Worm (Caenorhabditis elegans) whole organism, early embryonic: ENCODE measurements around the gene isp-1.

Source experiments
- B0310.2 ChIP-seq: sonication (generic microtip); optimal IDR thresholded peaks from 2 replicates; lab custom pipeline; 2016; ENCODE audit warnings: mild to moderate bottlenecking, missing genetic modification characterization, missing compliant biosample characterization
- F13C5.2 ChIP-seq: sonication (generic microtip); optimal IDR thresholded peaks from 2 replicates; lab custom pipeline; 2017; ENCODE audit warnings: mild to moderate bottlenecking, missing genetic modification characterization, inconsistent platforms, missing compliant biosample characterization
- aly-1 ChIP-seq: sonication (generic microtip); optimal IDR thresholded peaks from 2 replicates; lab custom pipeline; 2016; ENCODE audit warnings: missing genetic modification characterization, missing compliant biosample characterization
- ama-1 ChIP-seq: fragments of 150-350 bp; optimal IDR thresholded peaks from 2 replicates; lab custom pipeline; 2014
- ceh-13 ChIP-seq: fragments of 200-800 bp; sonication (Bioruptor generic); optimal IDR thresholded peaks from 2 replicates; lab custom pipeline; 2018; ENCODE audit warnings: mild to moderate bottlenecking, missing genetic modification characterization, missing compliant biosample characterization
- ceh-36 ChIP-seq: sonication (generic microtip); optimal IDR thresholded peaks from 2 replicates; lab custom pipeline; 2016; ENCODE audit warnings: missing genetic modification characterization, inconsistent platforms, missing compliant biosample characterization
- ets-7 ChIP-seq: sonication (generic microtip); optimal IDR thresholded peaks from 2 replicates; lab custom pipeline; 2016; ENCODE audit warnings: missing genotype, missing genetic modification characterization, missing compliant biosample characterization
- flt-1 ChIP-seq: fragments of 200-800 bp; sonication (Bioruptor generic); IDR thresholded peaks from 2 replicates; pipeline ENCODE4 v1.3.6; 2022; ENCODE audit warnings: missing genetic modification characterization, missing compliant biosample characterization
- hmbx-1 ChIP-seq: sonication (generic microtip); optimal IDR thresholded peaks from 2 replicates; lab custom pipeline; 2016; ENCODE audit warnings: mild to moderate bottlenecking, missing genetic modification characterization, missing compliant biosample characterization
- hmg-4 ChIP-seq: fragments of 200-800 bp; sonication (Bioruptor generic); optimal IDR thresholded peaks from 2 replicates; lab custom pipeline; 2018; ENCODE audit warnings: mild to moderate bottlenecking, missing genetic modification characterization, missing compliant biosample characterization
- hnd-1 ChIP-seq: sonication (generic microtip); optimal IDR thresholded peaks from 2 replicates; lab custom pipeline; 2016; ENCODE audit warnings: missing genetic modification characterization, missing compliant biosample characterization
- pes-1 ChIP-seq: fragments of 200-800 bp; sonication (Bioruptor generic); IDR thresholded peaks from 2 replicates; pipeline ENCODE4 v1.3.6; 2022; ENCODE audit warnings: missing genetic modification reagents, missing genetic modification characterization, missing compliant biosample characterization
- scrt-1 ChIP-seq: fragments of 200-800 bp; sonication (Bioruptor generic); IDR thresholded peaks from 2 replicates; pipeline ENCODE4 v1.3.6; 2022; ENCODE audit warnings: missing genetic modification characterization, missing compliant biosample characterization
- sea-1 ChIP-seq: fragments of 200-800 bp; sonication (Bioruptor generic); conservative IDR thresholded peaks from 2 replicates; pipeline ENCODE4 v1.3.6; 2022; ENCODE audit warnings: missing genetic modification characterization, missing compliant biosample characterization
- tbx-11 ChIP-seq: fragments of 200-800 bp; sonication (Bioruptor generic); IDR thresholded peaks from 2 replicates; pipeline ENCODE4 v1.3.6; 2022; ENCODE audit warnings: missing genetic modification characterization, missing compliant biosample characterization
- tbx-37 ChIP-seq: fragments of 200-800 bp; sonication (Bioruptor generic); conservative IDR thresholded peaks from 2 replicates; pipeline ENCODE4 v1.3.6; 2022; ENCODE audit warnings: missing genetic modification reagents, missing genetic modification characterization, missing compliant biosample characterization
- tra-4 ChIP-seq: sonication (generic microtip); optimal IDR thresholded peaks from 2 replicates; lab custom pipeline; 2017; ENCODE audit warnings: missing genetic modification characterization, missing compliant biosample characterization

Gene isp-1

DNA sequence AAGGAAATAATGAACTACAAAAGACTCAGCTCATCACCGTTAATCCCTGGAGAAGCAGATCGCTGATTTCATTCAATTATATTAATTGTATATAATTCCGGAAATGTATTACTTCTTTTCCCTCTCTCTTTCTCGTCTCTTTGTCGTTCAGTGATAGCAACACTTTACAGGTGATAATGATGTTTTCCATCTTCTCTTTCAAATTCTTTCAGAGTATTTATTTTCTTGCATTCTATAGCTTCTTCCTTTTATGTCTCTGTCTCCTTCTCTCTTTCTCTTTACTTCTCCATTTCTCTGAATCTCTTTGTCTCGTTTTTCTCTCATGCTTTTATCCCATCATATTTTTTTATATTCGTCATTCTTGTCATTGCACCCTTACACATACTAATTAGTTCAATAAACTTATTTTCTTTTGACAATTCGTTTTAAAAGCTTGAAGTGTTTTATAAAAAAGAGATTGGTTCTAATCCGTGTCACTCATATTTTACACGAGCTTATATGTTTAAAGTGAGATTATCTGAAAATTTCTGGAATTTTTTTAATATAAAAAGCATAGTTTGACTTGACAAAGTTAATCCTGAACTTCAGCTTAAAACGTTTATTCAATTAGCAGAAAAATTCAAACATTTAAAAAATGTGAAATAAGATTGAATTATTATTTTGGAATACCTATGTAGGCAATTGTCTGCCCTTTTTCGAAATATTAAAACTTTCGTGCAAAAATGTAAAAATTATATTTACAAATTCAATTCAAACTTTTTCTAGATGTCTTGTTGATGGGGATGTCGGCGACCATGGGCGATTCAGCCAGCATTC is 7.1 kb upstream of the isp-1 start, which contains the start of gene pmk-2:
Gene pmk-2, plus strand, starts transcription at position 766 of the 816 bp plus-strand sequence.
- TF ChIP-seq tbx-11 (GFP tag; lab: Robert Waterston, UW) (no peak), hmbx-1 (tag; lab: Kevin White, UChicago) (no peak), flt-1 (GFP tag; lab: Robert Waterston, UW) (no peak)

DNA sequence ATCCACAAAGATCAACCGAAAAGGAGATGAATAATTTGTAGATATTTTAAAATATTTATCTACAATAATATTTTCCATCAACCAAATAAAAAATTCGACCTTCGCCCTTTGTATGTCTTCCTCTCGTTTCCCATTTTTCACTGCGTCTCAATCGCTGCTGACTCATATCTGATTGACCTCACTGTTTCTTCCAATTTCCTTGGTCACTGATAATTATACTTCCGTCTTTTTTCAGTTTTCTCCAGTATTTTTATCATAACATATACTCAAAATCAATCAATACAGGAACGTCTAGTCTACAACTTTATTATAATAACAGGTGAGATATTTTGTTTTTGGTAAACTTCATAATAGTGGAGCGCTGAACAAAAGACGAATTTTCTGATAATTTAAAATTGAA is 3.1 kb upstream of the isp-1 start, which contains the start of gene pmk-3:
Gene pmk-3, plus strand, starts transcription at position 236 of the 400 bp plus-strand sequence.
- TF ChIP-seq ets-7 (tag; lab: Kevin White, UChicago) (no peak), sea-1 (GFP tag; lab: Robert Waterston, UW) (no peak), hmg-4 (GFP tag; lab: Kevin White, UChicago) (no peak), scrt-1 (GFP tag; lab: Robert Waterston, UW) (no peak), tra-4 (tag; lab: Kevin White, UChicago) (no peak), aly-1 (tag; lab: Kevin White, UChicago) (no peak), hmbx-1 (tag; lab: Kevin White, UChicago) (no peak), tbx-11 (GFP tag; lab: Robert Waterston, UW) (no peak), B0310.2 (tag; lab: Kevin White, UChicago) (no peak)

DNA sequence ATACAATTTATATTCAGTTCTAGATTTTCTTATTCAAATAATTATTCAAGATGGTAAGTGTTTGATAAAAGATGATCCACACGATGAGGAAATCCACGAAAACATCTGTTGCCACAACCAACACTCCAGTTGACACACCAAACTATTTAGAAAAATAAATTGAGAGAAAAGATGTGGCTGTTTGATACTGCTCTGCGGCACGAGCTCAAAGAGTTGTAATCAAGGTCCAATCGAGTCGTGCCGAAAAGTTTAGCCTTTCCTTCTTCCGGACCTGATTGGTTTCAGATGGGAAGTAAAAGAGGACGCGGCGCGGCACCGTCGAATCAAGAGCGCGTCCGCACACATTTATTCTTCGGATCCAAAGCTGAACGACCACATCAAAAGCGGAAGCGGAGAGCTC is 693 bp upstream of the isp-1 start:
- TF ChIP-seq ets-7 (tag; lab: Kevin White, UChicago) (no peak), tra-4 (tag; lab: Kevin White, UChicago) (no peak), hnd-1 (no peak), tbx-11 (GFP tag; lab: Robert Waterston, UW) (no peak), F13C5.2 (tag; lab: Kevin White, UChicago) (no peak), ceh-13 (GFP tag; lab: Kevin White, UChicago) (no peak), aly-1 (tag; lab: Kevin White, UChicago) (no peak), tbx-37 (GFP tag; lab: Robert Waterston, UW) (no peak), scrt-1 (GFP tag; lab: Robert Waterston, UW) (no peak), flt-1 (GFP tag; lab: Robert Waterston, UW) (no peak)

DNA sequence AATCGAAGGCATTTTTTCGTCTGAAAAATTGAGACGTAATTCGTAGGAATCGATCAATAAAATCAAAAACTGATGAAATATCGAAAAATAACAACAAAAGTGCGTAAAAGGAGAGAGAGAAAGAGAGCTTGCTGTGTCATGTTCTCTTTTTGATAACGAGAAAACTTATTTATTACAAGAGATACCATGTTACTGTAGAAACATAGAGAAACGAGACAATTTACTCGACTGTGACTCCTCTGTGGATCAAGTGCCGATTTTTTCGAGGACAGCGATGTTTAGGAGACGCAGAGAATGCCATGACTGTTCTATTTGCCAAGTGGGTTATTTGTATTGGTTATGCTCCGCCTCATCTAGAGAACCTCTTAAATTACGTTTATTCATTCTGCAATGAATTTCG is 2.3 kb downstream of the isp-1 start, which contains the start of gene sph-1:
Gene sph-1, minus strand, starts transcription at position 23 of the 400 bp plus-strand sequence.
- no peak for TF ChIP-seq F13C5.2 (tag; lab: Kevin White, UChicago)
- TF ChIP-seq ets-7 (tag; lab: Kevin White, UChicago), result no peak

DNA sequence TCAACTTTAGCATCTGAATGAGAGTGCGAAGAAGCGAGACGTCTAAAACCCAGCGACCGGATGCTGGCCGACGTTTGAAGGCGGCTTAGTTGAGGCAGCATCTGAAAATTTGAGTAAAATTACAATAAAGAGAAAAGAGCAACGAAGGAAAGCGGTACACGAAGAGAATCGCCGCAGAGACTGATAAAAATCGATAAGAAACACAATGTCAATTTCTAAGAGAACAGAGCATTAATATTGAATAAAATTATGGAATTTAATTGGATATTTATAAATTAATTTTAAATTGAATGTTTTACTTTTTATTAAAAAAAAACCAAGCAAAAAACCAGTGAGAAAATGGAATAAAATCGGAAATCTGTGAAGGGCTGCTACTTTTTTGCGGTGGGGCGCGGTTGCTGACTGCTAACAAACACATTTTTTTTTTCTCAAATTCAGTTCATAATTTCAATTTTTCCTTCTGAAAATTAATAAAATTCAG is 5.7 kb downstream of the isp-1 start, which contains the start of the genes ndub-11 and moc-3:
Gene ndub-11, minus strand, starts transcription at position 101 of the 481 bp plus-strand sequence.
Gene moc-3, plus strand, starts transcription at position 431 of the 481 bp plus-strand sequence.
- TF ChIP-seq tbx-37 (GFP tag; lab: Robert Waterston, UW) (no peak), ceh-13 (GFP tag; lab: Kevin White, UChicago) (no peak), ets-7 (tag; lab: Kevin White, UChicago) (no peak), ama-1 (lab: Kevin White, UChicago) (no peak), aly-1 (tag; lab: Kevin White, UChicago) (no peak), tra-4 (tag; lab: Kevin White, UChicago) (no peak), F13C5.2 (tag; lab: Kevin White, UChicago) (no peak), ceh-36 (no peak), flt-1 (GFP tag; lab: Robert Waterston, UW) (no peak), B0310.2 (tag; lab: Kevin White, UChicago) (no peak), scrt-1 (GFP tag; lab: Robert Waterston, UW) (no peak), hnd-1 (no peak), pes-1 (no peak), tbx-11 (GFP tag; lab: Robert Waterston, UW) (no peak)

DNA sequence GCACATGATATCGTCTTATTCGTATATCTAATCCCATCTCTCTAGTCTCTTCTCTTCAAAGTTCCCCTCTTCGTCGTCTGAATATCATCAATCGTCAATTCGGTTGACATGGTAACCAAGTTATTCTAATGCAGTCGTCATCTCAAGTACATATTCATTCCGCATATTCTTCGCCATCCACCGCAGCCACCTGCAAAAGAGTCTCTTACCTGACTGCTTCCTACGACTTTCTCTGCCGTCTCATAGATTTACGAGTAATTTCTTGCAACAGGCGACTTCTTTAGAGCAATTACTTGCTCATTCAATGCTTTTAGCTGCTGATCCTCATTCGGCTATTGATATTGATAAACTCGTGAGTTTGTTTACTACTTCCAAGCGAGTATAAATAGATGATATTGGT is 8.4 kb downstream of the isp-1 start:
- no peak for TF ChIP-seq scrt-1 (GFP tag; lab: Robert Waterston, UW)
- no peak for TF ChIP-seq ama-1 (lab: Kevin White, UChicago)
- TF ChIP-seq B0310.2 (tag; lab: Kevin White, UChicago), result no peak
- no peak for TF ChIP-seq pes-1
- no peak for TF ChIP-seq ceh-36
- TF ChIP-seq sea-1 (GFP tag; lab: Robert Waterston, UW), result no peak
- no peak for TF ChIP-seq hmbx-1 (tag; lab: Kevin White, UChicago)
- TF ChIP-seq tra-4 (tag; lab: Kevin White, UChicago), result no peak
- no peak for TF ChIP-seq hnd-1
- TF ChIP-seq ceh-13 (GFP tag; lab: Kevin White, UChicago), result no peak
- TF ChIP-seq ets-7 (tag; lab: Kevin White, UChicago), result no peak
- no peak for TF ChIP-seq flt-1 (GFP tag; lab: Robert Waterston, UW)
- no peak for TF ChIP-seq aly-1 (tag; lab: Kevin White, UChicago)
- TF ChIP-seq tbx-37 (GFP tag; lab: Robert Waterston, UW), result no peak
- no peak for TF ChIP-seq hmg-4 (GFP tag; lab: Kevin White, UChicago)
- TF ChIP-seq tbx-11 (GFP tag; lab: Robert Waterston, UW), result no peak
- TF ChIP-seq F13C5.2 (tag; lab: Kevin White, UChicago), result no peak

DNA sequence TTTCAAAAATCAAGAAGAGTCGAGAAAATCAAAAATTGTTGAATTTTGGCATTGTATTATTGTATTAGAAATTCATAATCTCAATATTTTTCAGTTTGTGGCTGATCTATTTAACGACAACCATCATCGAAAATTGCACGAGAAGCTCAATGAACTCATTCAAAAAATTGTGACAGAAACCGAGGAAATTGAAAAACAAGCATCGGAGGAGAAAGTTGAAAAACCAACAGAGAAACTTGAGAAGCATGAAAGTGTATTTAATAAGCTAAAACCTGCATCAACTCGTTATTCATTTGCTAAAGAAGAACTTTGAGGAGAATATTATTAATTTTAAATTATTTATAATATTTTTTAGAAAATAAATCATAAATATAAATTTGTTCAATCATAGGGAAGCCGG is 9.0 kb downstream of the isp-1 start, which contains the start of gene ceph-41:
Gene ceph-41, plus strand, starts transcription at position 301 of the 400 bp plus-strand sequence.
- TF ChIP-seq B0310.2 (tag; lab: Kevin White, UChicago) (no peak), hnd-1 (no peak), sea-1 (GFP tag; lab: Robert Waterston, UW) (no peak), ets-7 (tag; lab: Kevin White, UChicago) (no peak), hmg-4 (GFP tag; lab: Kevin White, UChicago) (no peak), tra-4 (tag; lab: Kevin White, UChicago) (no peak), hmbx-1 (tag; lab: Kevin White, UChicago) (no peak), tbx-37 (GFP tag; lab: Robert Waterston, UW) (no peak), pes-1 (no peak), ceh-36 (no peak), flt-1 (GFP tag; lab: Robert Waterston, UW) (no peak), ama-1 (lab: Kevin White, UChicago) (no peak)
